Fruit fly (Drosophila melanogaster): ENCODE results near the gene chrb.

chrb gene

DNA sequence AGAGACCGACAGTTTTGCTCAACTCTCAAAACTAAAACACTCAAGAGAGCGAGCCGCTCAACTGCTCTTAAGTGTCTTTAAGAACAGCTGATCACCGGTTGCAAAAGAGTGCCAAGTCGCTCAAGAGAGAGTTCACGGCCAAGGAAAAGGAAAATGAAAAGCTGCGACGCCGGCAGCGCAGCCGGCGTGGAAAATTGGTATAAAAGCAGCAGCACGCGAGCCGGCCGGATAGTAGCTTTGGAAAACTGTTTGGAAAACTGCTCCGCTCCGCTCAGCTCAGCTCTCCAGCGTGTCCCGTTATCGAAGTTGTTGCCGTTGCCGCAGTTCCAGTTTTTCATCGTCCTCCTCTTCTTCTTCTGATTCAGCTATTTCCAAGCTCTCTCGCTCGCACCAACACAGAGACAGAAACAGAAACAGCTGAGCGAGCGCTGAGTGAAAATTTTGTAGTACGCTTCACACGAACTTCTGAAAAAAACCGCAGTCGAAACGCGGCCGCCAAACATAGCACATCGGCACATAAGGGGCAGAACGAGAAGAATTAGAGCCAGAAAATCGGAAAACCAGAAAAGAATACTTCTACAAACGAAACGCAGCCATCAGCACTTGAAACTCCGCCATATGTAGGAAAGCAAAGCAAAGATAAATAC, at the start of gene chrb (continued):
- TF ChIP-seq fd59A (GFP tag; optimal IDR thresholded peaks at IDR 0.05) (no peak), CG4318 (GFP tag; optimal IDR thresholded peaks at IDR 0.05) (no peak), Smox (GFP tag; optimal IDR thresholded peaks at IDR 0.05) (no peak), fkh (GFP tag; optimal IDR thresholded peaks at IDR 0.05) (peak; percentile 49), CG8632 (GFP tag; optimal IDR thresholded peaks at IDR 0.05) (peak; percentile 52), CG6854 (GFP tag; optimal IDR thresholded peaks at IDR 0.05) (peak; percentile 85), spab (GFP tag; optimal IDR thresholded peaks at IDR 0.05) (peak; percentile 43), Lpt (GFP tag; optimal IDR thresholded peaks at IDR 0.05) (peak; percentile 58)

DNA sequence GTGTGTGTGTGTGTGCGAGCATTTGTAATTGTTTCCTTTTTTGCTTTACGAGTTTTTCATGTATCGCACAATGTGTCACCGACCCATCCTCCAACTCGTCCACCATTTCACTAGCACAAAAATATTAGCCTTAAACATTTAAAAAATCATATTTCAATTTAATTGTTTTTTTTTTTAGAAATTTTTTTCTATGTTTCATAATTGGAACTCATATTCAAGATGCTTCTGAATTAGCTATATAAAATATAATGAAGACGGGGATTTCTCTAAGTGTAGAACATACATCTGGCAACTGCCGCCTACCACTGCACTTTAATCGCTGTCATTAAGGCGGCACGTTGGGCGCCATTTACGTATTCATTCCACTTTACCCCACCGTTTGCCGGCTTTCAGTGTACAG, 47.8 kb upstream of the chrb start:
- TF ChIP-seq Blimp-1 (GFP tag; optimal IDR thresholded peaks at IDR 0.05), result no peak
- peak; percentile 23 for TF ChIP-seq CG8319 (GFP tag; optimal IDR thresholded peaks at IDR 0.05)
- peak; percentile 22 for TF ChIP-seq CG6808 (GFP tag; optimal IDR thresholded peaks at IDR 0.05)
- TF ChIP-seq Sox15 (GFP tag; optimal IDR thresholded peaks at IDR 0.05), result no peak
- peak; percentile 29 for TF ChIP-seq Met (GFP tag; optimal IDR thresholded peaks at IDR 0.05)
- TF ChIP-seq dac (GFP tag; optimal IDR thresholded peaks at IDR 0.05), result no peak
- peak; percentile 6 for TF ChIP-seq Hr39 (GFP tag; optimal IDR thresholded peaks at IDR 0.05)
- TF ChIP-seq Gug (GFP tag; IDR thresholded peaks at IDR 0.05), result peak; percentile 32; the same call in 1 of the 2 replicates
- TF ChIP-seq pdm3 (GFP tag; optimal IDR thresholded peaks at IDR 0.05), result peak; percentile 18
- TF ChIP-seq acj6 (GFP tag; optimal IDR thresholded peaks at IDR 0.05), result peak; percentile 13
- no peak for TF ChIP-seq salr (GFP tag; optimal IDR thresholded peaks at IDR 0.05)
- peak; percentile 19 for TF ChIP-seq net (GFP tag; optimal IDR thresholded peaks at IDR 0.05)
- peak; percentile 7 for TF ChIP-seq CG8632 (GFP tag; optimal IDR thresholded peaks at IDR 0.05)
- peak; percentile 59 for TF ChIP-seq Ets96B (tag; optimal IDR thresholded peaks at IDR 0.05)
- peak; percentile 2 for TF ChIP-seq CG7368 (GFP tag; optimal IDR thresholded peaks at IDR 0.05)
- TF ChIP-seq CG6854 (GFP tag; optimal IDR thresholded peaks at IDR 0.05), result no peak
- TF ChIP-seq Sox102F (GFP tag; optimal IDR thresholded peaks at IDR 0.05), result peak; percentile 14
- peak; percentile 40 for TF ChIP-seq CG32006 (GFP tag; optimal IDR thresholded peaks at IDR 0.05)
- TF ChIP-seq vri (GFP tag; optimal IDR thresholded peaks at IDR 0.05), result no peak
- TF ChIP-seq fd85E (GFP tag; optimal IDR thresholded peaks at IDR 0.05), result no peak
- no peak for TF ChIP-seq Lpt (GFP tag; optimal IDR thresholded peaks at IDR 0.05)
- no peak for TF ChIP-seq lz (GFP tag; optimal IDR thresholded peaks at IDR 0.05)
- peak; percentile 68 for TF ChIP-seq svp (GFP tag)
- TF ChIP-seq CG8119 (GFP tag; IDR thresholded peaks at IDR 0.05), result peak; percentile 59; the same call in 2 of the 3 replicates
- peak; percentile 81 for TF ChIP-seq Eip78C (GFP tag)
- no peak for TF ChIP-seq CG4318 (GFP tag; optimal IDR thresholded peaks at IDR 0.05)
- TF ChIP-seq Hr4 (GFP tag; optimal IDR thresholded peaks at IDR 0.05), result peak; percentile 12
- TF ChIP-seq cyc (GFP tag; optimal IDR thresholded peaks at IDR 0.05), result peak; percentile 9
- TF ChIP-seq CG15336 (GFP tag; IDR thresholded peaks at IDR 0.05), result peak; percentile 44; the same call in 1 of the 2 replicates
- TF ChIP-seq Eip75B (GFP tag; optimal IDR thresholded peaks at IDR 0.05), result peak; percentile 45
- no peak for TF ChIP-seq Eip93F (GFP tag; optimal IDR thresholded peaks at IDR 0.05)
- no peak for TF ChIP-seq CG11902 (GFP tag; optimal IDR thresholded peaks at IDR 0.05)
- TF ChIP-seq CG16779 (tag; optimal IDR thresholded peaks at IDR 0.05), result no peak
- TF ChIP-seq esn (GFP tag; optimal IDR thresholded peaks at IDR 0.05), result peak; percentile 19
- TF ChIP-seq CG1621 (tag; optimal IDR thresholded peaks at IDR 0.05), result no peak
- peak; percentile 57; the same call in 1 of the 3 replicates for TF ChIP-seq eg (GFP tag; IDR thresholded peaks at IDR 0.05)
- peak; percentile 33 for TF ChIP-seq achi (GFP tag; optimal IDR thresholded peaks at IDR 0.05)
- TF ChIP-seq Sox14 (GFP tag; optimal IDR thresholded peaks at IDR 0.05), result peak; percentile 21
- TF ChIP-seq topi (GFP tag; optimal IDR thresholded peaks at IDR 0.05), result peak; percentile 33
- TF ChIP-seq CG11762 (GFP tag; optimal IDR thresholded peaks at IDR 0.05; ENCODE audit: insufficient read depth), result no peak
- TF ChIP-seq fkh (GFP tag; optimal IDR thresholded peaks at IDR 0.05), result no peak
- peak; percentile 20 for TF ChIP-seq CG10631 (GFP tag; optimal IDR thresholded peaks at IDR 0.05)
- peak; percentile 42 for TF ChIP-seq CG3032 (tag; optimal IDR thresholded peaks at IDR 0.05)
- TF ChIP-seq spab (GFP tag; optimal IDR thresholded peaks at IDR 0.05), result peak; percentile 17
- no peak for TF ChIP-seq dsx (GFP tag; optimal IDR thresholded peaks at IDR 0.05; ENCODE audit: poor library complexity, severe bottlenecking)
- no peak for TF ChIP-seq Ets21C (GFP tag; optimal IDR thresholded peaks at IDR 0.05)
